Fruit fly (Drosophila melanogaster) whole organism, prepupa: Measurements from ENCODE around the gene glec.

Experiments
- CG10669 ChIP-seq: fragments of 200-800 bp; sonication (Bioruptor generic); optimal IDR thresholded peaks from 3 replicates; lab custom pipeline; 2018; ENCODE audit warnings: missing biosample characterization, mild to moderate bottlenecking, missing genetic modification characterization, moderate library complexity
- CG11902 ChIP-seq: fragments of 200-800 bp; sonication (Bioruptor generic); optimal IDR thresholded peaks from 3 replicates; lab custom pipeline; 2016; ENCODE audit warnings: missing biosample characterization, missing genetic modification characterization
- CG15336 ChIP-seq: fragments of 200-800 bp; sonication (Bioruptor generic); IDR thresholded peaks from 2 replicates; pipeline ENCODE4 v1.3.6; 2022; ENCODE audit warnings: missing biosample characterization, missing genetic modification characterization
- CG1621 ChIP-seq: fragments of 200-800 bp; sonication (Bioruptor generic); optimal IDR thresholded peaks from 3 replicates; lab custom pipeline; 2018; ENCODE audit warnings: missing biosample characterization, mild to moderate bottlenecking, missing genetic modification characterization
- CG16779 ChIP-seq: fragments of 200-800 bp; sonication (Bioruptor generic); optimal IDR thresholded peaks from 3 replicates; lab custom pipeline; 2017; ENCODE audit warnings: missing biosample characterization, mild to moderate bottlenecking, missing genetic modification characterization
- CG3032 ChIP-seq: fragments of 200-800 bp; optimal IDR thresholded peaks from 2 replicates; lab custom pipeline; 2019; ENCODE audit warnings: missing biosample characterization, mild to moderate bottlenecking, missing genetic modification characterization, moderate library complexity
- CG31627 ChIP-seq: fragments of 200-800 bp; sonication (Bioruptor generic); optimal IDR thresholded peaks from 3 replicates; lab custom pipeline; 2016; ENCODE audit warnings: missing biosample characterization, missing genetic modification characterization
- CG32006 ChIP-seq: fragments of 200-800 bp; sonication (Bioruptor generic); optimal IDR thresholded peaks from 3 replicates; lab custom pipeline; 2017; ENCODE audit warnings: missing biosample characterization, mild to moderate bottlenecking, missing genetic modification characterization
- CG34406 ChIP-seq: fragments of 200-800 bp; sonication (Bioruptor generic); optimal IDR thresholded peaks from 3 replicates; lab custom pipeline; 2016; ENCODE audit warnings: missing biosample characterization, missing genetic modification characterization
- CG4318 ChIP-seq: fragments of 200-800 bp; sonication (Bioruptor generic); optimal IDR thresholded peaks from 3 replicates; lab custom pipeline; 2017; ENCODE audit warnings: missing biosample characterization, mild to moderate bottlenecking, missing genetic modification characterization
- CG6163 ChIP-seq: fragments of 200-800 bp; sonication (Bioruptor generic); IDR thresholded peaks from 3 replicates; pipeline ENCODE4 v1.3.6; 2022; ENCODE audit warnings: missing biosample characterization, missing genetic modification characterization
- CG6276 ChIP-seq: fragments of 200-800 bp; sonication (Bioruptor generic); optimal IDR thresholded peaks from 2 replicates; lab custom pipeline; 2017; ENCODE audit warnings: missing biosample characterization, mild to moderate bottlenecking, missing genetic modification characterization
- CG6808 ChIP-seq: fragments of 200-800 bp; sonication (Bioruptor generic); optimal IDR thresholded peaks from 3 replicates; lab custom pipeline; 2017; ENCODE audit warnings: missing biosample characterization, missing genetic modification characterization, mild to moderate bottlenecking, moderate library complexity, missing genetic modification reagents
- CG7368 ChIP-seq: fragments of 200-800 bp; sonication (Bioruptor generic); optimal IDR thresholded peaks from 3 replicates; lab custom pipeline; 2016; ENCODE audit warnings: missing biosample characterization, missing genetic modification characterization
- CG8119 ChIP-seq: fragments of 200-800 bp; sonication (Bioruptor generic); IDR thresholded peaks from 3 replicates; pipeline ENCODE4 v1.3.6; 2022; ENCODE audit warnings: missing biosample characterization, missing genetic modification characterization
- CG8319 ChIP-seq: fragments of 200-800 bp; sonication (Bioruptor generic); optimal IDR thresholded peaks from 3 replicates; lab custom pipeline; 2016; ENCODE audit warnings: missing biosample characterization, missing genetic modification characterization
- CG8632 ChIP-seq: fragments of 200-800 bp; sonication (Bioruptor generic); optimal IDR thresholded peaks from 3 replicates; lab custom pipeline; 2016; ENCODE audit warnings: missing biosample characterization, missing genetic modification characterization
- CG9139 ChIP-seq: fragments of 200-800 bp; sonication (Bioruptor generic); optimal IDR thresholded peaks from 3 replicates; lab custom pipeline; 2017; ENCODE audit warnings: missing biosample characterization, mild to moderate bottlenecking, missing genetic modification characterization
- Eip75B ChIP-seq: fragments of 200-800 bp; sonication (Bioruptor generic); optimal IDR thresholded peaks from 3 replicates; lab custom pipeline; 2016; ENCODE audit warnings: missing biosample characterization, missing genetic modification characterization
- Eip78C ChIP-seq: fragments of 200-800 bp; sonication (Bioruptor generic); peaks from one replicate; lab custom pipeline; 2016; ENCODE audit warnings: missing biosample characterization, missing genetic modification characterization
- Ets96B ChIP-seq: fragments of 200-800 bp; optimal IDR thresholded peaks from 2 replicates; lab custom pipeline; 2019; ENCODE audit warnings: missing biosample characterization, mild to moderate bottlenecking, missing genetic modification characterization, moderate library complexity
- Hr38 ChIP-seq: sonication (Bioruptor generic); optimal IDR thresholded peaks from 2 replicates; lab custom pipeline; 2016; ENCODE audit warnings: missing biosample characterization, missing genetic modification characterization
- Hr39 ChIP-seq: fragments of 200-800 bp; sonication (Bioruptor generic); optimal IDR thresholded peaks from 2 replicates; lab custom pipeline; 2016; ENCODE audit warnings: missing biosample characterization, missing genetic modification characterization
- Hr4 ChIP-seq: fragments of 200-800 bp; sonication (Bioruptor generic); optimal IDR thresholded peaks from 3 replicates; lab custom pipeline; 2016; ENCODE audit warnings: missing biosample characterization, missing genetic modification characterization
- Lpt ChIP-seq: fragments of 200-800 bp; sonication (Bioruptor generic); optimal IDR thresholded peaks from 3 replicates; lab custom pipeline; 2016; ENCODE audit warnings: missing biosample characterization, missing genetic modification characterization
- Met ChIP-seq: fragments of 200-800 bp; sonication (Bioruptor generic); optimal IDR thresholded peaks from 3 replicates; lab custom pipeline; 2016; ENCODE audit warnings: missing biosample characterization, missing genetic modification characterization
- OdsH ChIP-seq: fragments of 200-800 bp; sonication (Bioruptor generic); optimal IDR thresholded peaks from 3 replicates; lab custom pipeline; 2016; ENCODE audit warnings: missing biosample characterization, missing genetic modification characterization
- Smox ChIP-seq: fragments of 200-800 bp; sonication (Bioruptor generic); optimal IDR thresholded peaks from 3 replicates; lab custom pipeline; 2016; ENCODE audit warnings: missing biosample characterization, missing genetic modification characterization
- Sox14 ChIP-seq: fragments of 200-800 bp; sonication (Bioruptor generic); optimal IDR thresholded peaks from 3 replicates; lab custom pipeline; 2016; ENCODE audit warnings: missing biosample characterization, missing genetic modification characterization
- achi ChIP-seq: fragments of 200-800 bp; sonication (Bioruptor generic); optimal IDR thresholded peaks from 3 replicates; lab custom pipeline; 2016; ENCODE audit warnings: missing biosample characterization, missing genetic modification characterization
- acj6 ChIP-seq: fragments of 200-800 bp; sonication (Bioruptor generic); optimal IDR thresholded peaks from 3 replicates; lab custom pipeline; 2016; ENCODE audit warnings: missing biosample characterization, missing genetic modification characterization
- cyc ChIP-seq: fragments of 200-800 bp; sonication (Bioruptor generic); optimal IDR thresholded peaks from 3 replicates; lab custom pipeline; 2016; ENCODE audit warnings: missing biosample characterization, missing genetic modification characterization
- dac ChIP-seq: fragments of 200-800 bp; sonication (Bioruptor generic); optimal IDR thresholded peaks from 2 replicates; lab custom pipeline; 2017; ENCODE audit warnings: missing biosample characterization, mild to moderate bottlenecking, missing genetic modification characterization
- esn ChIP-seq: fragments of 200-800 bp; sonication (Bioruptor generic); optimal IDR thresholded peaks from 2 replicates; lab custom pipeline; 2016; ENCODE audit warnings: missing biosample characterization, mild to moderate bottlenecking, missing genetic modification characterization, moderate library complexity
- fkh ChIP-seq: fragments of 200-800 bp; sonication (Bioruptor generic); optimal IDR thresholded peaks from 3 replicates; lab custom pipeline; 2017; ENCODE audit warnings: missing biosample characterization, mild to moderate bottlenecking, missing genetic modification characterization, moderate library complexity
- net ChIP-seq: fragments of 200-800 bp; sonication (Bioruptor generic); optimal IDR thresholded peaks from 3 replicates; lab custom pipeline; 2016; ENCODE audit warnings: missing biosample characterization, missing genetic modification characterization
- pdm3 ChIP-seq: fragments of 200-800 bp; sonication (Bioruptor generic); optimal IDR thresholded peaks from 3 replicates; lab custom pipeline; 2016; ENCODE audit warnings: missing biosample characterization, missing genetic modification characterization
- salr ChIP-seq, 2 experiments: fragments of 200-800 bp; sonication (Bioruptor generic); optimal IDR thresholded peaks; 3 replicates each; lab custom pipeline; 2016 to 2018; ENCODE audit warnings: missing biosample characterization in 2 of 2, missing genetic modification characterization in 2 of 2, mild to moderate bottlenecking in 1 of 2
- spab ChIP-seq: fragments of 200-800 bp; sonication (Bioruptor generic); optimal IDR thresholded peaks from 2 replicates; lab custom pipeline; 2017; ENCODE audit warnings: missing biosample characterization, mild to moderate bottlenecking, missing genetic modification characterization, missing genetic modification reagents
- ss ChIP-seq, 2 experiments: fragments of 200-800 bp; sonication (Bioruptor generic); optimal IDR thresholded peaks; 2 replicates in 1 of 2; 3 replicates in 1 of 2; lab custom pipeline; 2017 to 2018; ENCODE audit warnings: mild to moderate bottlenecking in 2 of 2, missing biosample characterization in 2 of 2, missing genetic modification characterization in 2 of 2, moderate library complexity in 1 of 2
- svp ChIP-seq: fragments of 200-800 bp; sonication (Bioruptor generic); peaks from one replicate; lab custom pipeline; 2016; ENCODE audit warnings: missing biosample characterization, missing genetic modification characterization
- vri ChIP-seq: fragments of 200-800 bp; sonication (Bioruptor generic); optimal IDR thresholded peaks from 3 replicates; lab custom pipeline; 2016; ENCODE audit warnings: missing biosample characterization, mild to moderate bottlenecking, missing genetic modification characterization

glec gene

dm6 chr3R:21864992-21865391, 8.9 kb upstream of the glec start, which contains the start of gene lsn:
TSS of gene lsn (plus strand) at chr3R:21865168.
- no peak for TF ChIP-seq Eip75B
- no peak for TF ChIP-seq CG15336 (GFP tag; lab: Robert Waterston, UW)
- no peak for TF ChIP-seq CG9139
- TF ChIP-seq Hr4 (GFP tag; lab: Kevin White, UChicago) = no peak
- peak; percentile 53 for TF ChIP-seq Eip78C (GFP tag; lab: Kevin White, UChicago)
- TF ChIP-seq fkh (GFP tag; lab: Kevin White, UChicago) = peak; percentile 64
- TF ChIP-seq net (GFP tag; lab: Kevin White, UChicago) = no peak
- TF ChIP-seq Ets96B (tag; lab: Kevin White, UChicago) = no peak
- TF ChIP-seq spab = no peak
- no peak for TF ChIP-seq vri
- TF ChIP-seq, all 60 proteins: peak for 2

- TF ChIP-seq CG34406 (GFP tag; lab: Kevin White, UChicago) (no peak), CG9139 (no peak), CG6808 (no peak), CG8632 (no peak), ss (GFP tag; optimal IDR thresholded peaks at IDR 0.05; lab: Kevin White, UChicago) (no peak), CG16779 (no peak), CG1621 (no peak), dac (no peak), achi (GFP tag; lab: Kevin White, UChicago) (no peak), spab (no peak)
Observed at dm6 chr3R:21864484-21864883, 8.4 kb upstream of the glec start.

dm6 chr3R:21863817-21864384, 7.8 kb upstream of the glec start:
- TF ChIP-seq achi (GFP tag; lab: Kevin White, UChicago) (no peak), CG10669 (no peak), CG32006 (GFP tag; lab: Kevin White, UChicago) (peak; percentile 15), CG8119 (GFP tag; lab: Robert Waterston, UW) (0 out of 3 replicates have a peak, but pooled peaks have one; percentile 38), spab (no peak), Smox (GFP tag; lab: Kevin White, UChicago) (no peak), dac (no peak), pdm3 (GFP tag; lab: Kevin White, UChicago) (no peak), acj6 (GFP tag; lab: Kevin White, UChicago) (no peak), OdsH (GFP tag; lab: Kevin White, UChicago) (no peak), svp (GFP tag; lab: Kevin White, UChicago) (peak; percentile 53), CG3032 (no peak), Hr39 (GFP tag; lab: Kevin White, UChicago) (no peak), CG16779 (no peak), CG6163 (GFP tag; lab: Robert Waterston, UW) (no peak)

- TF ChIP-seq CG31627 (no peak), Eip78C (GFP tag; lab: Kevin White, UChicago) (peak; percentile 57)
Observed at dm6 chr3R:21862868-21863267, 6.8 kb upstream of the glec start.

dm6 chr3R:21862137-21862850, 6.2 kb upstream of the glec start:
- TF ChIP-seq vri (no peak), CG6276 (GFP tag; lab: Kevin White, UChicago) (peak; percentile 93), Hr38 (GFP tag; lab: Kevin White, UChicago) (no peak), CG1621 (no peak), Met (GFP tag; lab: Kevin White, UChicago) (peak; percentile 29), CG7368 (GFP tag; lab: Kevin White, UChicago) (peak; percentile 32), CG8319 (GFP tag; lab: Kevin White, UChicago) (peak; percentile 63), CG10669 (no peak), CG4318 (GFP tag; lab: Kevin White, UChicago) (peak; percentile 93), svp (GFP tag; lab: Kevin White, UChicago) (no peak), dac (peak; percentile 96), CG11902 (GFP tag; lab: Kevin White, UChicago) (no peak), Lpt (GFP tag; lab: Kevin White, UChicago) (peak; percentile 88), Sox14 (GFP tag; lab: Kevin White, UChicago) (peak; percentile 13), CG34406 (GFP tag; lab: Kevin White, UChicago) (peak; percentile 13), Smox (GFP tag; lab: Kevin White, UChicago) (peak; percentile 13), Eip75B (peak; percentile 63), esn (GFP tag; lab: Kevin White, UChicago) (peak; percentile 31), salr (GFP tag; optimal IDR thresholded peaks at IDR 0.05; lab: Kevin White, UChicago) (peak in 1 of 2 experiments; percentile 83), cyc (GFP tag; lab: Kevin White, UChicago) (no peak), CG3032 (no peak)
